Fruit fly (Drosophila melanogaster) whole organism, embryonic: ENCODE data around the gene Tmx3.
A peak's percentile ranks its signal among the peaks of the same experiment; 100 is the strongest.

Source experiments
- Abd-B ChIP-seq: fragments of 200-800 bp; sonication (Bioruptor generic); optimal IDR thresholded peaks from 2 replicates; lab custom pipeline; 2018; ENCODE audit warnings: missing biosample characterization, mild to moderate bottlenecking, missing genetic modification characterization, moderate library complexity
- Ada2b ChIP-seq: fragments of 200-800 bp; sonication (Bioruptor generic); IDR thresholded peaks from 2 replicates; pipeline ENCODE4 v1.3.6; 2022; ENCODE audit warnings: missing biosample characterization, missing genetic modification characterization
- B-H1 ChIP-seq: fragments of 200-800 bp; sonication (Bioruptor generic); IDR thresholded peaks from 3 replicates; pipeline ENCODE4 v1.3.6; 2022; ENCODE audit warnings: missing biosample characterization, missing genetic modification characterization
- BEAF-32 ChIP-seq: fragments of 200-800 bp; sonication (Bioruptor generic); optimal IDR thresholded peaks from 3 replicates; lab custom pipeline; 2017; ENCODE audit warnings: missing biosample characterization, missing genetic modification characterization, mild to moderate bottlenecking, moderate library complexity, missing genetic modification reagents
- CG10267 ChIP-seq: fragments of 200-800 bp; sonication (Bioruptor generic); optimal IDR thresholded peaks from 2 replicates; lab custom pipeline; 2018; ENCODE audit warnings: missing biosample characterization, mild to moderate bottlenecking, missing genetic modification characterization, moderate library complexity
- CG10274 ChIP-seq: fragments of 200-800 bp; sonication (Bioruptor generic); optimal IDR thresholded peaks from 3 replicates; lab custom pipeline; 2017; ENCODE audit warnings: missing biosample characterization, mild to moderate bottlenecking, missing genetic modification characterization
- CG10654 ChIP-seq: fragments of 200-800 bp; sonication (Bioruptor generic); optimal IDR thresholded peaks from 2 replicates; lab custom pipeline; 2016; ENCODE audit warnings: missing biosample characterization, missing genetic modification characterization
- CG12104 ChIP-seq: fragments of 200-800 bp; sonication (Bioruptor generic); optimal IDR thresholded peaks from 3 replicates; lab custom pipeline; 2016; ENCODE audit warnings: missing biosample characterization, missing genetic modification characterization
- CG12299 ChIP-seq: fragments of 200-800 bp; sonication (Bioruptor generic); optimal IDR thresholded peaks from 2 replicates; lab custom pipeline; 2018; ENCODE audit warnings: missing biosample characterization, mild to moderate bottlenecking, missing genetic modification characterization
- CG12659 ChIP-seq: fragments of 200-800 bp; sonication (Bioruptor generic); optimal IDR thresholded peaks from 3 replicates; lab custom pipeline; 2017; ENCODE audit warnings: mild to moderate bottlenecking, missing biosample characterization, missing genetic modification reagents, missing genetic modification characterization
- CG13123 ChIP-seq: fragments of 200-800 bp; sonication (Bioruptor generic); optimal IDR thresholded peaks from 2 replicates; lab custom pipeline; 2016; ENCODE audit warnings: missing biosample characterization, missing genetic modification characterization
- CG13424 ChIP-seq: fragments of 200-800 bp; sonication (Bioruptor generic); optimal IDR thresholded peaks from 2 replicates; lab custom pipeline; 2019; ENCODE audit warnings: missing biosample characterization, mild to moderate bottlenecking, missing genetic modification characterization, moderate library complexity
- CG13624 ChIP-seq: fragments of 200-800 bp; sonication (Bioruptor generic); optimal IDR thresholded peaks from 2 replicates; lab custom pipeline; 2016; ENCODE audit warnings: missing biosample characterization, missing genetic modification characterization
- CG2129 ChIP-seq: fragments of 200-800 bp; sonication (Bioruptor generic); IDR thresholded peaks from 2 replicates; pipeline ENCODE4 v1.3.6; 2022; ENCODE audit warnings: missing biosample characterization, missing genetic modification characterization; ENCODE audit not compliant: partially characterized antibody
- CG30431 ChIP-seq: fragments of 200-800 bp; sonication (Bioruptor generic); optimal IDR thresholded peaks from 2 replicates; lab custom pipeline; 2017; ENCODE audit warnings: missing biosample characterization, missing genetic modification characterization
- CG31441 ChIP-seq: fragments of 200-800 bp; sonication (Bioruptor generic); IDR thresholded peaks from 2 replicates; pipeline ENCODE4 v1.3.6; 2022; ENCODE audit warnings: missing biosample characterization, missing genetic modification characterization
- CG33213 ChIP-seq: fragments of 200-800 bp; sonication (Bioruptor generic); optimal IDR thresholded peaks from 3 replicates; lab custom pipeline; 2016; ENCODE audit warnings: missing biosample characterization, missing genetic modification characterization
- CG34376 ChIP-seq: fragments of 200-800 bp; sonication (Bioruptor generic); optimal IDR thresholded peaks from 2 replicates; lab custom pipeline; 2018; ENCODE audit warnings: missing biosample characterization, mild to moderate bottlenecking, missing genetic modification characterization
- CG3847 ChIP-seq: fragments of 200-800 bp; sonication (Bioruptor generic); IDR thresholded peaks from 2 replicates; pipeline ENCODE4 v1.3.6; 2022; ENCODE audit warnings: missing biosample characterization, missing genetic modification characterization
- CG42726 ChIP-seq: fragments of 200-800 bp; sonication (Bioruptor generic); IDR thresholded peaks from 2 replicates; pipeline ENCODE4 v1.3.6; 2022; ENCODE audit warnings: missing biosample characterization, missing genetic modification characterization; ENCODE audit not compliant: partially characterized antibody
- CG4617 ChIP-seq: fragments of 200-800 bp; sonication (Bioruptor generic); optimal IDR thresholded peaks from 3 replicates; lab custom pipeline; 2016; ENCODE audit warnings: missing biosample characterization, missing genetic modification characterization, borderline replicate concordance
- CG6791 ChIP-seq: fragments of 200-800 bp; sonication (Bioruptor generic); IDR thresholded peaks from 3 replicates; pipeline ENCODE4 v1.3.6; 2022; ENCODE audit warnings: missing biosample characterization, missing genetic modification characterization; ENCODE audit not compliant: partially characterized antibody
- CG7928 ChIP-seq: fragments of 200-800 bp; sonication (Bioruptor generic); optimal IDR thresholded peaks from 2 replicates; lab custom pipeline; 2017; ENCODE audit warnings: missing biosample characterization, mild to moderate bottlenecking, missing genetic modification characterization
- CG8281 ChIP-seq: fragments of 200-800 bp; sonication (Bioruptor generic); optimal IDR thresholded peaks from 2 replicates; lab custom pipeline; 2018; ENCODE audit warnings: missing biosample characterization, mild to moderate bottlenecking, missing genetic modification characterization, moderate library complexity
- CG9437 ChIP-seq: fragments of 200-800 bp; sonication (Bioruptor generic); optimal IDR thresholded peaks from 2 replicates; lab custom pipeline; 2018; ENCODE audit warnings: missing biosample characterization, mild to moderate bottlenecking, missing genetic modification characterization
- CoRest ChIP-seq: fragments of 200-800 bp; sonication (Bioruptor generic); optimal IDR thresholded peaks from 3 replicates; lab custom pipeline; 2018; ENCODE audit warnings: missing biosample characterization, mild to moderate bottlenecking, missing genetic modification characterization, moderate library complexity
- Dip2 ChIP-seq: fragments of 200-800 bp; sonication (Bioruptor generic); IDR thresholded peaks from 2 replicates; pipeline ENCODE4 v1.3.6; 2022; ENCODE audit warnings: missing biosample characterization, missing genetic modification characterization
- Dref ChIP-seq: fragments of 200-800 bp; sonication (Bioruptor generic); IDR thresholded peaks from 2 replicates; pipeline ENCODE4 v1.3.6; 2022; ENCODE audit warnings: missing biosample characterization, missing genetic modification characterization
- Ets65A ChIP-seq: fragments of 200-800 bp; sonication (Bioruptor generic); peaks from one replicate; lab custom pipeline; 2016; ENCODE audit warnings: missing biosample characterization, missing genetic modification characterization
- HHEX ChIP-seq: fragments of 200-800 bp; sonication (Bioruptor generic); optimal IDR thresholded peaks from 3 replicates; lab custom pipeline; 2017; ENCODE audit warnings: missing biosample characterization, mild to moderate bottlenecking, missing genetic modification characterization, missing genetic modification reagents
- HLHmδ ChIP-seq: fragments of 200-800 bp; sonication (Bioruptor generic); optimal IDR thresholded peaks from 2 replicates; lab custom pipeline; 2018; ENCODE audit warnings: missing biosample characterization, mild to moderate bottlenecking, missing genetic modification characterization, moderate library complexity
- Lhr ChIP-seq: fragments of 200-800 bp; sonication (Bioruptor generic); optimal IDR thresholded peaks from 3 replicates; lab custom pipeline; 2017; ENCODE audit warnings: mild to moderate bottlenecking, missing biosample characterization, missing genetic modification reagents, missing genetic modification characterization
- Lpt ChIP-seq: fragments of >200 bp; optimal IDR thresholded peaks from 2 replicates; lab custom pipeline; 2018; ENCODE audit warnings: missing biosample characterization, missing genetic modification characterization
- MESR4 ChIP-seq: fragments of 200-800 bp; sonication (Bioruptor generic); optimal IDR thresholded peaks from 2 replicates; lab custom pipeline; 2018; ENCODE audit warnings: missing biosample characterization, mild to moderate bottlenecking, missing genetic modification characterization, moderate library complexity
- Opbp ChIP-seq: fragments of 200-800 bp; sonication (Bioruptor generic); IDR thresholded peaks from 3 replicates; pipeline ENCODE4 v1.3.6; 2022; ENCODE audit warnings: missing biosample characterization, missing genetic modification characterization; ENCODE audit not compliant: partially characterized antibody
- Xbp1 ChIP-seq: fragments of 200-800 bp; sonication (Bioruptor generic); optimal IDR thresholded peaks from 3 replicates; lab custom pipeline; 2016; ENCODE audit warnings: missing biosample characterization, mild to moderate bottlenecking, missing genetic modification characterization
- croc ChIP-seq: fragments of 200-800 bp; sonication (Bioruptor generic); conservative IDR thresholded peaks from 3 replicates; pipeline ENCODE4 v1.3.6; 2022; ENCODE audit warnings: missing biosample characterization, missing genetic modification characterization
- danr ChIP-seq: fragments of 200-800 bp; sonication (Bioruptor generic); IDR thresholded peaks from 2 replicates; pipeline ENCODE4 v1.3.6; 2022; ENCODE audit warnings: missing biosample characterization, missing genetic modification characterization
- dmrt11E ChIP-seq: fragments of 200-800 bp; sonication (Bioruptor generic); optimal IDR thresholded peaks from 3 replicates; lab custom pipeline; 2018; ENCODE audit warnings: missing biosample characterization, mild to moderate bottlenecking, missing genetic modification characterization, moderate library complexity
- fru ChIP-seq: fragments of >200 bp; optimal IDR thresholded peaks from 2 replicates; lab custom pipeline; 2017
- gfzf ChIP-seq: fragments of 200-800 bp; sonication (Bioruptor generic); optimal IDR thresholded peaks from 2 replicates; lab custom pipeline; 2016; ENCODE audit warnings: missing biosample characterization, mild to moderate bottlenecking, missing genetic modification characterization, moderate library complexity
- grau ChIP-seq: fragments of 200-800 bp; optimal IDR thresholded peaks from 3 replicates; lab custom pipeline; 2019; ENCODE audit warnings: missing biosample characterization, mild to moderate bottlenecking, missing genetic modification characterization, moderate library complexity
- lola ChIP-seq, 3 experiments: fragments of >200 bp in 2 of 3; fragments of 200-800 bp in 1 of 3; sonication (Bioruptor generic) in 1 of 3; optimal IDR thresholded peaks; 2 replicates each; lab custom pipeline; 2017 to 2019; ENCODE audit warnings: missing biosample characterization in 3 of 3, missing genetic modification characterization in 3 of 3, mild to moderate bottlenecking in 1 of 3, moderate library complexity in 1 of 3
- lov ChIP-seq, 2 experiments: fragments of 200-800 bp in 1 of 2; fragments of >200 bp in 1 of 2; sonication (Bioruptor generic) in 1 of 2; IDR thresholded peaks in 1 of 2; optimal IDR thresholded peaks in 1 of 2; 2 replicates in 1 of 2; 3 replicates in 1 of 2; pipeline versions ENCODE4 v1.3.6 to Lab custom; 2017 to 2022; ENCODE audit warnings: missing biosample characterization in 1 of 2, missing genetic modification characterization in 1 of 2
- pzg ChIP-seq: fragments of 200-800 bp; sonication (Bioruptor generic); optimal IDR thresholded peaks from 3 replicates; lab custom pipeline; 2018; ENCODE audit warnings: missing biosample characterization, mild to moderate bottlenecking, missing genetic modification characterization, moderate library complexity
- sna ChIP-seq: fragments of 200-800 bp; sonication (Bioruptor generic); IDR thresholded peaks from 2 replicates; pipeline ENCODE4 v1.3.6; 2022; ENCODE audit warnings: missing biosample characterization, missing genetic modification characterization; ENCODE audit not compliant: partially characterized antibody
- vnd ChIP-seq: fragments of 200-800 bp; sonication (Bioruptor generic); IDR thresholded peaks from 3 replicates; pipeline ENCODE4 v1.3.6; 2022; ENCODE audit warnings: missing biosample characterization, missing genetic modification characterization; ENCODE audit not compliant: partially characterized antibody
- wek ChIP-seq: fragments of 200-800 bp; sonication (Bioruptor generic); optimal IDR thresholded peaks from 3 replicates; lab custom pipeline; 2018; ENCODE audit warnings: missing biosample characterization, mild to moderate bottlenecking, missing genetic modification characterization, moderate library complexity
- zen ChIP-seq: fragments of 200-800 bp; sonication (Bioruptor generic); optimal IDR thresholded peaks from 3 replicates; lab custom pipeline; 2018; ENCODE audit warnings: missing biosample characterization, mild to moderate bottlenecking, missing genetic modification characterization, moderate library complexity

Gene Tmx3

DNA sequence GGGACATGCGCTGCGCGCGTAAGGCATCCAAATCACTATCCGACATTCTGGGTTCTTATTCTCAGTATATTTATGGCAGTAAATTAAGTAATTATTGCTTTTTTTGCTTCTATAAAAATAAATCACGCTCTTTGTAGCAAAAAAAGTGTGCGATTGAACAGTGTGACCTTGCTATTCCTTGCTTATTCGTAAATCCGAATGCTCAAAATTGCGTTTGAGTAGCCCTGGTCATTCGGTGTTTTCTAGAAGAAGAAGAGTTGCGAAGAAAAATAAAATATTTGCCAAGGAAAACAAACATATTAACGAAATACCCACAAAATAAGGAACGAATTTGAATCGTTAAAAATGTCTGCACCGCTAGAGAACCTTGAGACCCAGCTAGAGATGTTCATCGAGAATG, 3.0 kb downstream of the Tmx3 start, which contains the start of the genes PDCD-5 and MED10 (continued):
- TF ChIP-seq CG13624 (GFP tag; lab: Kevin White, UChicago) = peak; percentile 10
- TF ChIP-seq CG10267 (tag; lab: Kevin White, UChicago) = peak; percentile 34
- TF ChIP-seq HLHmδ = no peak
- no peak for TF ChIP-seq CG10654 (GFP tag; lab: Kevin White, UChicago)
- TF ChIP-seq CG13123 (GFP tag; lab: Kevin White, UChicago) = no peak
- peak; percentile 93 for TF ChIP-seq pzg (GFP tag; lab: Kevin White, UChicago)
- TF ChIP-seq Ets65A (GFP tag; lab: Kevin White, UChicago) = no peak
- TF ChIP-seq HHEX (GFP tag; lab: Kevin White, UChicago) = no peak
- TF ChIP-seq CG8281 (tag; lab: Kevin White, UChicago) = no peak
- peak; percentile 35; the same call in 1 of the 2 replicates for TF ChIP-seq CG3847 (GFP tag; lab: Robert Waterston, UW)
- TF ChIP-seq CG33213 (GFP tag; lab: Kevin White, UChicago) = peak; percentile 16
- TF ChIP-seq BEAF-32 (GFP tag; lab: Kevin White, UChicago) = peak; percentile 53
- no peak for TF ChIP-seq danr (GFP tag; lab: Robert Waterston, UW)
- no peak for TF ChIP-seq CG12299 (tag; lab: Kevin White, UChicago)
- no peak for TF ChIP-seq CG10274
- TF ChIP-seq CG12104 (GFP tag; lab: Kevin White, UChicago) = no peak
- peak; percentile 12 for TF ChIP-seq CG13424 (tag; lab: Kevin White, UChicago)
- no peak for TF ChIP-seq CG31441 (GFP tag; lab: Robert Waterston, UW)
- peak; percentile 100 for TF ChIP-seq CG4617
- TF ChIP-seq Dip2 = no peak
- TF ChIP-seq sna (GFP tag; lab: Robert Waterston, UW) = 0 out of 2 replicates have a peak, but pooled peaks have one; percentile 29
- TF ChIP-seq Lpt (GFP tag; lab: Kevin White, UChicago) = no peak
- peak; percentile 66; the same call in 1 of the 2 replicates for TF ChIP-seq CG42726 (GFP tag; lab: Robert Waterston, UW)
- peak; percentile 47 for TF ChIP-seq CoRest
- no peak for TF ChIP-seq CG30431 (GFP tag; lab: Kevin White, UChicago)
- peak; percentile 32; the same call in 2 of the 3 replicates for TF ChIP-seq CG6791
- TF ChIP-seq CG9437 = no peak
- TF ChIP-seq Dref (GFP tag; lab: Robert Waterston, UW) = peak; percentile 45
- no peak for TF ChIP-seq wek (GFP tag; lab: Kevin White, UChicago)
- TF ChIP-seq Lhr (GFP tag; lab: Kevin White, UChicago) = peak; percentile 18
- TF ChIP-seq Abd-B = peak; percentile 16
- TF ChIP-seq MESR4 = peak; percentile 92
- no peak for TF ChIP-seq grau (tag; lab: Kevin White, UChicago)
- no peak for TF ChIP-seq CG2129 (GFP tag; lab: Robert Waterston, UW)
- TF ChIP-seq B-H1 (GFP tag; lab: Robert Waterston, UW) = no peak
- peak; percentile 36 for TF ChIP-seq zen (tag; lab: Kevin White, UChicago)
- TF ChIP-seq CG34376 (GFP tag; lab: Kevin White, UChicago) = no peak
- TF ChIP-seq CG7928 (GFP tag; lab: Kevin White, UChicago) = peak; percentile 97
- TF ChIP-seq Xbp1 = no peak
- no peak for TF ChIP-seq lov (optimal IDR thresholded peaks at IDR 0.05; lab: Kevin White, UChicago)
- TF ChIP-seq lov (GFP tag; IDR thresholded peaks at IDR 0.05; lab: Robert Waterston, UW) = no peak
- peak; percentile 24 for TF ChIP-seq dmrt11E
- no peak for TF ChIP-seq Ada2b (GFP tag; lab: Robert Waterston, UW)
- no peak for TF ChIP-seq fru (lab: Kevin White, UChicago)
- no peak for TF ChIP-seq lola (GFP tag; optimal IDR thresholded peaks at IDR 0.05; lab: Kevin White, UChicago)
- TF ChIP-seq vnd (GFP tag; lab: Robert Waterston, UW) = no peak
- TF ChIP-seq croc = no peak
- peak; percentile 50; the same call in 1 of the 3 replicates for TF ChIP-seq Opbp (GFP tag; lab: Robert Waterston, UW)
- TF ChIP-seq CG12659 (GFP tag; lab: Kevin White, UChicago) = peak; percentile 60
- peak; percentile 96 for TF ChIP-seq gfzf
